Worm (Caenorhabditis elegans) whole organism, L4 larva: ENCODE measurements around the gene abcf-1.
A peak's percentile ranks its signal among the peaks of the same experiment; 100 is the strongest.

Experiments used
- F26F4.8 ChIP-seq: fragments of 200-800 bp; sonication (Bioruptor generic); conservative IDR thresholded peaks from 2 replicates; pipeline ENCODE4 v1.3.6; 2022; ENCODE audit warnings: missing genetic modification characterization, missing compliant biosample characterization
- T20F7.1 ChIP-seq: fragments of 200-800 bp; sonication (Bioruptor generic); optimal IDR thresholded peaks from 2 replicates; lab custom pipeline; 2018; ENCODE audit warnings: mild to moderate bottlenecking, missing genetic modification characterization, missing compliant biosample characterization
- T26A8.4 ChIP-seq: fragments of 200-800 bp; sonication (Bioruptor generic); IDR thresholded peaks from 2 replicates; pipeline ENCODE4 v1.3.6; 2022; ENCODE audit warnings: missing genetic modification characterization, missing compliant biosample characterization
- ama-1 ChIP-seq: fragments of 150-350 bp; optimal IDR thresholded peaks from 2 replicates; lab custom pipeline; 2014; ENCODE audit warnings: inconsistent platforms, mixed read lengths
- arid-1 ChIP-seq: fragments of 200-800 bp; sonication (Bioruptor generic); conservative IDR thresholded peaks from 2 replicates; pipeline ENCODE4 v1.3.6; 2022; ENCODE audit warnings: missing genetic modification reagents, missing genetic modification characterization, missing compliant biosample characterization
- ceh-20 ChIP-seq: fragments of 200-800 bp; sonication (Bioruptor generic); IDR thresholded peaks from 2 replicates; pipeline ENCODE4 v1.3.6; 2022; ENCODE audit warnings: missing genetic modification reagents, missing genetic modification characterization, missing compliant biosample characterization
- cey-2 ChIP-seq: sonication (generic microtip); optimal IDR thresholded peaks from 3 replicates; lab custom pipeline; 2017; ENCODE audit warnings: missing genetic modification characterization, mild to moderate bottlenecking, missing compliant biosample characterization, antibody characterized with exemption, borderline replicate concordance; ENCODE audit not compliant: insufficient read depth
- daf-16 ChIP-seq, 3 experiments: sonication (generic microtip); optimal IDR thresholded peaks; 2 replicates each; lab custom pipeline; 2016 to 2017; ENCODE audit warnings: missing genetic modification characterization in 3 of 3, missing genetic modification reagents in 3 of 3, mild to moderate bottlenecking in 2 of 3, missing compliant biosample characterization in 2 of 3, missing biosample characterization in 1 of 3, moderate library complexity in 1 of 3
- daf-19 ChIP-seq: fragments of 200-800 bp; sonication (Bioruptor generic); conservative IDR thresholded peaks from 2 replicates; pipeline ENCODE4 v1.3.6; 2022; ENCODE audit warnings: missing genetic modification characterization, missing compliant biosample characterization
- daf-8 ChIP-seq: fragments of 200-800 bp; sonication (Bioruptor generic); IDR thresholded peaks from 2 replicates; pipeline ENCODE4 v1.3.6; 2022; ENCODE audit warnings: missing genetic modification characterization, missing compliant biosample characterization
- dpl-1 ChIP-seq: fragments of 150-350 bp; optimal IDR thresholded peaks from 2 replicates; lab custom pipeline; 2014; ENCODE audit warnings: missing biosample characterization, missing genetic modification reagents, missing genetic modification characterization
- dve-1 ChIP-seq: sonication (generic microtip); optimal IDR thresholded peaks from 2 replicates; lab custom pipeline; 2017; ENCODE audit warnings: antibody characterized with exemption, mild to moderate bottlenecking, missing genetic modification characterization, missing compliant biosample characterization; ENCODE audit not compliant: insufficient read depth
- egl-43 ChIP-seq: fragments of 200-800 bp; sonication (Bioruptor generic); IDR thresholded peaks from 2 replicates; pipeline ENCODE4 v1.3.6; 2022; ENCODE audit warnings: missing genetic modification reagents, missing genetic modification characterization, missing compliant biosample characterization
- fkh-10 ChIP-seq: fragments of 150-350 bp; optimal IDR thresholded peaks from 2 replicates; lab custom pipeline; 2014; ENCODE audit warnings: missing biosample characterization, missing genetic modification reagents, missing genetic modification characterization
- hlh-30 ChIP-seq: sonication (generic microtip); optimal IDR thresholded peaks from 2 replicates; lab custom pipeline; 2017; ENCODE audit warnings: antibody characterized with exemption, mild to moderate bottlenecking, missing genetic modification characterization, missing compliant biosample characterization; ENCODE audit not compliant: insufficient read depth
- hmg-1.1 ChIP-seq: fragments of 200-800 bp; sonication (Bioruptor generic); IDR thresholded peaks from 2 replicates; pipeline ENCODE4 v1.3.6; 2022; ENCODE audit warnings: missing genetic modification reagents, missing genetic modification characterization, missing compliant biosample characterization
- lin-1 ChIP-seq: fragments of 200-800 bp; sonication (Bioruptor generic); IDR thresholded peaks from 2 replicates; pipeline ENCODE4 v1.3.6; 2022; ENCODE audit warnings: missing genetic modification reagents, missing genetic modification characterization, missing compliant biosample characterization
- lin-15B ChIP-seq: fragments of 150-350 bp; sonication (generic microtip); optimal IDR thresholded peaks from 3 replicates; lab custom pipeline; 2014; ENCODE audit warnings: missing biosample characterization, missing genetic modification characterization
- lin-39 ChIP-seq: fragments of 150-350 bp; optimal IDR thresholded peaks from 2 replicates; lab custom pipeline; 2014; ENCODE audit warnings: missing biosample characterization, missing genetic modification reagents, missing genetic modification characterization
- lsy-2 ChIP-seq, 2 experiments: fragments of 150-350 bp in 1 of 2; sonication (generic microtip) in 1 of 2; optimal IDR thresholded peaks; 2 replicates each; lab custom pipeline; 2014 to 2017; ENCODE audit warnings: missing biosample characterization in 2 of 2, missing genetic modification characterization in 2 of 2
- mdl-1 ChIP-seq, 2 experiments: fragments of 150-350 bp in 1 of 2; sonication (generic microtip) in 1 of 2; optimal IDR thresholded peaks; 2 replicates each; lab custom pipeline; 2014 to 2017; ENCODE audit warnings: missing biosample characterization in 2 of 2, missing genetic modification characterization in 2 of 2
- mdt-29 ChIP-seq: fragments of 200-800 bp; sonication (Bioruptor generic); IDR thresholded peaks from 2 replicates; pipeline ENCODE4 v1.3.6; 2022; ENCODE audit warnings: missing genetic modification reagents, missing genetic modification characterization, missing compliant biosample characterization
- mes-2 ChIP-seq: sonication (generic microtip); optimal IDR thresholded peaks from 2 replicates; lab custom pipeline; 2016; ENCODE audit warnings: missing genotype, mild to moderate bottlenecking, missing genetic modification characterization, missing compliant biosample characterization; ENCODE audit not compliant: poor library complexity, severe bottlenecking
- mxl-3 ChIP-seq: fragments of 200-800 bp; sonication (Bioruptor generic); optimal IDR thresholded peaks from 2 replicates; lab custom pipeline; 2018; ENCODE audit warnings: mild to moderate bottlenecking, missing genetic modification characterization, missing compliant biosample characterization
- nhr-237 ChIP-seq: sonication (generic microtip); optimal IDR thresholded peaks from 2 replicates; lab custom pipeline; 2017; ENCODE audit warnings: missing biosample characterization, missing genetic modification characterization
- nhr-25 ChIP-seq: sonication (generic microtip); optimal IDR thresholded peaks from 2 replicates; lab custom pipeline; 2017; ENCODE audit warnings: missing genetic modification characterization, mild to moderate bottlenecking, missing compliant biosample characterization, antibody characterized with exemption, moderate library complexity, borderline replicate concordance; ENCODE audit not compliant: insufficient read depth
- nhr-28 ChIP-seq: fragments of 150-350 bp; optimal IDR thresholded peaks from 2 replicates; lab custom pipeline; 2014; ENCODE audit warnings: missing biosample characterization, missing genetic modification characterization
- nhr-42 ChIP-seq: fragments of 200-800 bp; sonication (Bioruptor generic); IDR thresholded peaks from 2 replicates; pipeline ENCODE4 v1.3.6; 2022; ENCODE audit warnings: missing genetic modification characterization, missing compliant biosample characterization
- nhr-48 ChIP-seq: sonication (generic microtip); optimal IDR thresholded peaks from 2 replicates; lab custom pipeline; 2016; ENCODE audit warnings: mild to moderate bottlenecking, missing genetic modification characterization, missing compliant biosample characterization
- nhr-6 ChIP-seq: fragments of 150-350 bp; optimal IDR thresholded peaks from 2 replicates; lab custom pipeline; 2014; ENCODE audit warnings: missing biosample characterization, missing genetic modification characterization
- nhr-76 ChIP-seq: fragments of 150-350 bp; optimal IDR thresholded peaks from 2 replicates; lab custom pipeline; 2014; ENCODE audit warnings: missing biosample characterization, missing genetic modification characterization
- pqm-1 ChIP-seq: sonication (generic microtip); optimal IDR thresholded peaks from 2 replicates; lab custom pipeline; 2017; ENCODE audit warnings: missing biosample characterization, missing genetic modification characterization
- rbr-2 ChIP-seq: sonication (generic microtip); optimal IDR thresholded peaks from 2 replicates; lab custom pipeline; 2016; ENCODE audit warnings: missing genotype, missing genetic modification characterization, missing compliant biosample characterization
- spr-3 ChIP-seq: fragments of 200-800 bp; sonication (Bioruptor generic); optimal IDR thresholded peaks from 2 replicates; lab custom pipeline; 2018; ENCODE audit warnings: mild to moderate bottlenecking, missing genetic modification characterization, missing compliant biosample characterization
- unc-62 ChIP-seq, 3 experiments: fragments of 150-350 bp in 1 of 3; sonication (generic microtip); optimal IDR thresholded peaks in 2 of 3; peaks in 1 of 3; 1 replicate in 1 of 3; 2 replicates in 2 of 3; lab custom pipeline; 2014 to 2017; ENCODE audit warnings: missing biosample characterization in 3 of 3, missing genetic modification characterization in 3 of 3, missing genetic modification reagents in 3 of 3, missing genotype in 1 of 3
- zfp-3 ChIP-seq: fragments of 200-800 bp; sonication (Bioruptor generic); conservative IDR thresholded peaks from 2 replicates; pipeline ENCODE4 v1.3.6; 2022; ENCODE audit warnings: missing genetic modification reagents, missing genetic modification characterization, missing compliant biosample characterization
- zip-2 ChIP-seq: fragments of 150-350 bp; optimal IDR thresholded peaks from 2 replicates; lab custom pipeline; 2014; ENCODE audit warnings: missing biosample characterization, missing genetic modification characterization

Gene abcf-1

ce11 chrV:12763291-12763995 is at the start of gene abcf-1, which contains the start of gene scc-3:
abcf-1 (minus strand) TSS chrV:12763375.
scc-3 (plus strand) TSS chrV:12763945.
- TF ChIP-seq lin-1 (GFP tag; lab: Robert Waterston, UW), result no peak
- no peak for TF ChIP-seq daf-19
- TF ChIP-seq daf-16 (GFP tag; optimal IDR thresholded peaks at IDR 0.05; lab: Kevin White, UChicago), result no peak
- peak; percentile 60 for TF ChIP-seq daf-16 (tag; optimal IDR thresholded peaks at IDR 0.05; lab: Kevin White, UChicago)
- TF ChIP-seq lin-39 (tag; lab: Kevin White, UChicago), result no peak
- TF ChIP-seq dpl-1 (GFP tag; lab: Kevin White, UChicago), result peak; percentile 32
- no peak for TF ChIP-seq nhr-42 (GFP tag; lab: Robert Waterston, UW)
- TF ChIP-seq hlh-30 (tag; lab: Kevin White, UChicago), result peak; percentile 23
- no peak for TF ChIP-seq nhr-6 (tag; lab: Kevin White, UChicago)
- TF ChIP-seq lsy-2 (tag; optimal IDR thresholded peaks at IDR 0.05; lab: Kevin White, UChicago), result peak in 1 of 2 experiments; percentile 96
- no peak for TF ChIP-seq mdl-1 (tag; optimal IDR thresholded peaks at IDR 0.05; lab: Kevin White, UChicago)
- no peak for TF ChIP-seq nhr-237
- peak; percentile 27 for TF ChIP-seq T20F7.1 (GFP tag; lab: Kevin White, UChicago)
- TF ChIP-seq zip-2 (tag; lab: Kevin White, UChicago), result peak; percentile 84

ce11 chrV:12811810-12812209 is 48.6 kb upstream of the abcf-1 start:
- TF ChIP-seq zfp-3 (GFP tag; lab: Robert Waterston, UW) (peak; percentile 6; the same call in 1 of the 2 replicates), hmg-1.1 (0 out of 2 replicates have a peak, but pooled peaks have one; percentile 15), F26F4.8 (GFP tag; lab: Robert Waterston, UW) (no peak), ama-1 (lab: Kevin White, UChicago) (peak; percentile 13), T26A8.4 (GFP tag; lab: Robert Waterston, UW) (peak; percentile 40)

- TF ChIP-seq lsy-2 (tag; optimal IDR thresholded peaks at IDR 0.05; lab: Kevin White, UChicago) (no peak), unc-62 (GFP tag; optimal IDR thresholded peaks at IDR 0.05 in 1 of 2; lab: Kevin White, UChicago) (peak in 1 of 2 experiments; percentile 1), unc-62 (tag; optimal IDR thresholded peaks at IDR 0.05; lab: Kevin White, UChicago) (no peak), cey-2 (tag; lab: Kevin White, UChicago) (no peak)
These were observed 48.0 kb upstream of the abcf-1 start, which contains the start of gene ZC443.2 for ce11 chrV:12811126-12811525. ZC443.2 (minus strand) TSS chrV:12811192.

ce11 chrV:12809876-12810275 is 46.7 kb upstream of the abcf-1 start, which contains the start of gene ZC443.1:
ZC443.1 (minus strand) TSS chrV:12810080.
- TF ChIP-seq daf-8, result no peak
- no peak for TF ChIP-seq lin-1 (GFP tag; lab: Robert Waterston, UW)

- TF ChIP-seq daf-19, result no peak
- TF ChIP-seq mes-2 (tag; lab: Kevin White, UChicago), result no peak
These were observed 43.0 kb upstream of the abcf-1 start, which contains the start of gene ZC443.7 for ce11 chrV:12806190-12806589. ZC443.7 (plus strand) TSS chrV:12806490.

- no peak for TF ChIP-seq fkh-10 (GFP tag; lab: Kevin White, UChicago)
- TF ChIP-seq dve-1 (tag; lab: Kevin White, UChicago), result no peak
- no peak for TF ChIP-seq nhr-48 (tag; lab: Kevin White, UChicago)
- no peak for TF ChIP-seq pqm-1 (tag; lab: Kevin White, UChicago)
- TF ChIP-seq nhr-76 (tag; lab: Kevin White, UChicago), result no peak
- no peak for TF ChIP-seq egl-43 (GFP tag; lab: Robert Waterston, UW)
- TF ChIP-seq nhr-28 (tag; lab: Kevin White, UChicago), result no peak
- TF ChIP-seq mxl-3, result no peak
- no peak for TF ChIP-seq ceh-20 (GFP tag; lab: Robert Waterston, UW)
- no peak for TF ChIP-seq nhr-25 (tag; lab: Kevin White, UChicago)
- no peak for TF ChIP-seq rbr-2 (tag; lab: Kevin White, UChicago)
- TF ChIP-seq mdt-29 (GFP tag; lab: Robert Waterston, UW), result no peak
- TF ChIP-seq arid-1, result no peak
- TF ChIP-seq spr-3 (GFP tag; lab: Kevin White, UChicago), result no peak
- TF ChIP-seq lin-15B, result no peak
These were observed 40.1 kb upstream of the abcf-1 start, which contains the start of gene srbc-45 for ce11 chrV:12803274-12803673. srbc-45 (plus strand) TSS chrV:12803574.
